Fruit fly (Drosophila melanogaster): ENCODE data around the gene Hmu.

Gene Hmu

DNA sequence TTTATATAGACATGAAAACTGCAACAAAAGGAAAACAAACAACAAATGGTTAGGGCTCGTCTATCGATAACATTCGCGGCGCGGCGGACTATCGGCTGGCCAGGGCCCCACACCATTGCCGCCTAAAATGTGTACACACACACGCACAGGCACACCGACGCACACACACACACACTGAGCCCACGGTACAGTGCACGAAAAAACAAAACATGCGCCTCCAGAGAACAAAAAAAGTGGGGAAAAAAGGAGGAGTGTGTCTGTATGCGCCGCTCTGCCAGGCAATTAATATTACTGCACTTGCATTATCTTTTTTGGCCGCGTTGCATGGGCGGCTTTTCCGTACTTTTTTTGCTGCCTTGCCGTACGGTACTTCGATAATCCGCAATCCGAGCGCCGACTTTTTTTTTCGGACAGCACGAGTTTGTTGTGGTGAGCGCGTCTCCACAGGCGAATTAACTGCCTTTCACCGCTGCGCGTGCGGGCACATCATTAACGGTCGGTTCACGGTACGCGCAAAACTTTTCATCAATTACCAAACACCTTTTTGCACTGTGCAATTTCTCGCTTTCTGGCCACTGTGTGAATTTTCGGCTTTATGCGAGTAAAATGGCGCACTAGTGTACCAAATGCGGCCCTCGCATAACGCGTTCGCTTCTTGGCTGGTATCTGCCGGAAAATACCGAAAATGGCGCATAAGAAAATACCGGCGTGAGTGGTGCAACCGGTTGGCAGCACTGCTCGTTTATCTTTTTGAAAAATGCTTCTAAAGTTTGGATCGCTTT is 24.9 kb upstream of the Hmu start, which contains the start of gene woc:
Gene woc (minus strand): TSS at position 622 of the 782 bp plus-strand sequence.
- TF ChIP-seq CG4282 (GFP tag; optimal IDR thresholded peaks at IDR 0.05), result peak; percentile 71
- TF ChIP-seq NC2α (GFP tag; optimal IDR thresholded peaks at IDR 0.05), result peak; percentile 55
- peak; percentile 99 for TF ChIP-seq CG8388 (GFP tag; optimal IDR thresholded peaks at IDR 0.05)
- no peak for TF ChIP-seq CG6654 (GFP tag; optimal IDR thresholded peaks at IDR 0.05)
- peak; percentile 60 for TF ChIP-seq her (GFP tag; optimal IDR thresholded peaks at IDR 0.05)
- peak; percentile 20; the same call in 1 of the 2 replicates for TF ChIP-seq CG10366 (GFP tag; IDR thresholded peaks at IDR 0.05)
- TF ChIP-seq CG34224 (GFP tag; IDR thresholded peaks at IDR 0.05; ENCODE audit: partially characterized antibody), result peak; percentile 88
- TF ChIP-seq wdn (GFP tag; IDR thresholded peaks at IDR 0.05), result peak; percentile 69
- peak; percentile 48 for TF ChIP-seq nmo (GFP tag; optimal IDR thresholded peaks at IDR 0.05)
- peak; percentile 8 for TF ChIP-seq CG3407 (GFP tag; optimal IDR thresholded peaks at IDR 0.05)
- peak; percentile 61 for TF ChIP-seq CG17328 (GFP tag; IDR thresholded peaks at IDR 0.05)
- peak in 1 of 2 experiments; percentile 12 for TF ChIP-seq tll (GFP tag; optimal IDR thresholded peaks at IDR 0.05)
- TF ChIP-seq HLHmδ (GFP tag; optimal IDR thresholded peaks at IDR 0.05), result peak; percentile 14
- TF ChIP-seq CG18619 (GFP tag; optimal IDR thresholded peaks at IDR 0.05), result peak; percentile 61
- 0 out of 2 replicates have a peak, but pooled peaks have one; percentile 2 for TF ChIP-seq CG1024 (GFP tag; IDR thresholded peaks at IDR 0.05)
- TF ChIP-seq tx (GFP tag; optimal IDR thresholded peaks at IDR 0.05), result peak; percentile 49
- TF ChIP-seq Adf1 (GFP tag; IDR thresholded peaks at IDR 0.05), result peak; percentile 59
- no peak for TF ChIP-seq lab (GFP tag; optimal IDR thresholded peaks at IDR 0.05)
- TF ChIP-seq nerfin-1 (tag; optimal IDR thresholded peaks at IDR 0.05), result peak; percentile 40
- peak; percentile 17 for TF ChIP-seq trh (GFP tag; optimal IDR thresholded peaks at IDR 0.05)
- TF ChIP-seq CG17912 (GFP tag; optimal IDR thresholded peaks at IDR 0.05), result no peak
- peak; percentile 33 for TF ChIP-seq CG3163 (GFP tag; optimal IDR thresholded peaks at IDR 0.05)
- peak; percentile 73 for TF ChIP-seq CG30403 (GFP tag; optimal IDR thresholded peaks at IDR 0.05)
- TF ChIP-seq Chrac-16 (GFP tag; optimal IDR thresholded peaks at IDR 0.05), result peak; percentile 9
- peak; percentile 66 for TF ChIP-seq CG7556 (GFP tag; optimal IDR thresholded peaks at IDR 0.05)
- TF ChIP-seq hbn (GFP tag; IDR thresholded peaks at IDR 0.05; ENCODE audit: partially characterized antibody), result peak; percentile 71
- peak; percentile 51 for TF ChIP-seq CG16815 (GFP tag; optimal IDR thresholded peaks at IDR 0.05)
- TF ChIP-seq HmgD (GFP tag; optimal IDR thresholded peaks at IDR 0.05), result peak; percentile 55
- TF ChIP-seq CG10462 (GFP tag; optimal IDR thresholded peaks at IDR 0.05), result peak; percentile 6
- peak; percentile 78 for TF ChIP-seq CG2120 (GFP tag; optimal IDR thresholded peaks at IDR 0.05)
- peak; percentile 95 for TF ChIP-seq zen2 (GFP tag; IDR thresholded peaks at IDR 0.05; ENCODE audit: partially characterized antibody)
- no peak for TF ChIP-seq PHDP (tag; optimal IDR thresholded peaks at IDR 0.05)
- TF ChIP-seq seq (GFP tag; IDR thresholded peaks at IDR 0.05), result peak; percentile 54; the same call in 1 of the 2 replicates
- TF ChIP-seq zfh2 (GFP tag; optimal IDR thresholded peaks at IDR 0.05), result peak; percentile 71
- TF ChIP-seq repo (GFP tag; optimal IDR thresholded peaks at IDR 0.05), result peak; percentile 46
- peak; percentile 48 for TF ChIP-seq CG11398 (GFP tag; optimal IDR thresholded peaks at IDR 0.05)
- peak; percentile 70 for TF ChIP-seq dm (GFP tag; optimal IDR thresholded peaks at IDR 0.05)
- no peak for TF ChIP-seq CG13123 (GFP tag; optimal IDR thresholded peaks at IDR 0.05)
- peak; percentile 96 for TF ChIP-seq CG34422 (GFP tag; IDR thresholded peaks at IDR 0.05)
- TF ChIP-seq BEAF-32 (GFP tag; optimal IDR thresholded peaks at IDR 0.05), result peak; percentile 77
- peak; percentile 46 for TF ChIP-seq CG30431 (GFP tag; optimal IDR thresholded peaks at IDR 0.05)
- TF ChIP-seq CG8478 (optimal IDR thresholded peaks at IDR 0.05), result peak; percentile 88
- TF ChIP-seq CG12391 (tag; optimal IDR thresholded peaks at IDR 0.05), result peak; percentile 39
- no peak for TF ChIP-seq ems (GFP tag; optimal IDR thresholded peaks at IDR 0.05)
- peak; percentile 81 for TF ChIP-seq unc-4 (GFP tag; IDR thresholded peaks at IDR 0.05; ENCODE audit: partially characterized antibody)
- no peak for TF ChIP-seq GATAe (GFP tag; conservative IDR thresholded peaks at IDR 0.05)
- TF ChIP-seq row (GFP tag; IDR thresholded peaks at IDR 0.05), result peak; percentile 72
- peak; percentile 82 for TF ChIP-seq hb (GFP tag; IDR thresholded peaks at IDR 0.05; ENCODE audit: partially characterized antibody)
- no peak for TF ChIP-seq CG5953 (GFP tag; IDR thresholded peaks at IDR 0.05)

Data from whole organism, embryonic.